Worm (Caenorhabditis elegans) whole organism, young adult: Measurements from ENCODE around the gene srd-33.

Experiments
- B0261.1 ChIP-seq: sonication (generic microtip); optimal IDR thresholded peaks from 2 replicates; lab custom pipeline; 2016; ENCODE audit warnings: mild to moderate bottlenecking, missing genetic modification characterization, moderate library complexity, missing compliant biosample characterization
- D2030.7 ChIP-seq: fragments of 200-800 bp; sonication (Bioruptor generic); IDR thresholded peaks from 2 replicates; pipeline ENCODE4 v1.3.6; 2022; ENCODE audit warnings: missing genetic modification reagents, missing genetic modification characterization, missing compliant biosample characterization
- F33H1.4 ChIP-seq: fragments of 200-800 bp; sonication (Bioruptor generic); IDR thresholded peaks from 2 replicates; pipeline ENCODE4 v1.3.6; 2022; ENCODE audit warnings: missing genetic modification reagents, missing genetic modification characterization, missing compliant biosample characterization
- F52B5.7 ChIP-seq: sonication (generic microtip); optimal IDR thresholded peaks from 2 replicates; lab custom pipeline; 2016; ENCODE audit warnings: mild to moderate bottlenecking, missing genetic modification characterization, missing compliant biosample characterization
- F55B11.4 ChIP-seq: sonication (generic microtip); optimal IDR thresholded peaks from 2 replicates; lab custom pipeline; 2016; ENCODE audit warnings: missing compliant biosample characterization, missing genetic modification characterization, borderline replicate concordance; ENCODE audit not compliant: insufficient read depth
- Y67H2A.10 ChIP-seq: fragments of 200-800 bp; sonication (Bioruptor generic); conservative IDR thresholded peaks from 2 replicates; pipeline ENCODE4 v1.3.6; 2022; ENCODE audit warnings: missing genetic modification reagents, missing genetic modification characterization, missing compliant biosample characterization
- aptf-3 ChIP-seq: fragments of 200-800 bp; sonication (Bioruptor generic); IDR thresholded peaks from 2 replicates; pipeline ENCODE4 v1.3.6; 2022; ENCODE audit warnings: missing genetic modification characterization, missing compliant biosample characterization
- atf-7 ChIP-seq: sonication (generic microtip); optimal IDR thresholded peaks from 2 replicates; lab custom pipeline; 2017; ENCODE audit warnings: mild to moderate bottlenecking, missing genetic modification characterization, missing compliant biosample characterization
- attf-6 ChIP-seq: fragments of 200-800 bp; sonication (Bioruptor generic); IDR thresholded peaks from 2 replicates; pipeline ENCODE4 v1.3.6; 2022; ENCODE audit warnings: missing genetic modification reagents, missing genetic modification characterization, missing compliant biosample characterization
- bed-1 ChIP-seq: fragments of 200-800 bp; sonication (Bioruptor generic); IDR thresholded peaks from 2 replicates; pipeline ENCODE4 v1.3.6; 2022; ENCODE audit warnings: missing genetic modification reagents, missing genetic modification characterization, missing compliant biosample characterization
- ccch-3 ChIP-seq: fragments of 200-800 bp; sonication (Bioruptor generic); optimal IDR thresholded peaks from 2 replicates; lab custom pipeline; 2018; ENCODE audit warnings: mild to moderate bottlenecking, missing genetic modification characterization, missing compliant biosample characterization
- ceh-40 ChIP-seq: fragments of 200-800 bp; sonication (Bioruptor generic); IDR thresholded peaks from 2 replicates; pipeline ENCODE4 v1.3.6; 2022; ENCODE audit warnings: missing genetic modification characterization, missing compliant biosample characterization
- ceh-58 ChIP-seq: fragments of 200-800 bp; sonication (Bioruptor generic); IDR thresholded peaks from 2 replicates; pipeline ENCODE4 v1.3.6; 2022; ENCODE audit warnings: missing genetic modification characterization, missing compliant biosample characterization
- ceh-91 ChIP-seq: fragments of 200-800 bp; sonication (Bioruptor generic); IDR thresholded peaks from 2 replicates; pipeline ENCODE4 v1.3.6; 2022; ENCODE audit warnings: missing genetic modification reagents, missing genetic modification characterization, missing compliant biosample characterization
- dpl-1 ChIP-seq: fragments of 150-350 bp; optimal IDR thresholded peaks from 2 replicates; lab custom pipeline; 2014; ENCODE audit warnings: missing biosample characterization, missing genetic modification reagents, missing genetic modification characterization
- egl-44 ChIP-seq: fragments of 200-800 bp; sonication (Bioruptor generic); IDR thresholded peaks from 2 replicates; pipeline ENCODE4 v1.3.6; 2022; ENCODE audit warnings: missing genetic modification reagents, missing genetic modification characterization, missing compliant biosample characterization
- ets-4 ChIP-seq: fragments of 200-800 bp; sonication (Bioruptor generic); optimal IDR thresholded peaks from 2 replicates; lab custom pipeline; 2018; ENCODE audit warnings: mild to moderate bottlenecking, missing genetic modification characterization, missing compliant biosample characterization
- him-1 ChIP-seq: sonication (generic microtip); optimal IDR thresholded peaks from 2 replicates; lab custom pipeline; 2016; ENCODE audit warnings: missing genotype, missing genetic modification reagents, missing genetic modification characterization, missing compliant biosample characterization
- hmg-1.2 ChIP-seq: fragments of 200-800 bp; sonication (Bioruptor generic); IDR thresholded peaks from 2 replicates; pipeline ENCODE4 v1.3.6; 2022; ENCODE audit warnings: missing genetic modification reagents, missing genetic modification characterization, missing compliant biosample characterization
- hmg-20 ChIP-seq: fragments of 200-800 bp; sonication (Bioruptor generic); IDR thresholded peaks from 2 replicates; pipeline ENCODE4 v1.3.6; 2022; ENCODE audit warnings: missing genetic modification reagents, missing genetic modification characterization, missing compliant biosample characterization
- hsf-1 ChIP-seq: fragments of 200-800 bp; sonication (Bioruptor generic); IDR thresholded peaks from 2 replicates; pipeline ENCODE4 v1.3.6; 2022; ENCODE audit warnings: missing genetic modification reagents, missing genetic modification characterization, missing compliant biosample characterization
- lag-1 ChIP-seq: fragments of 200-800 bp; sonication (Bioruptor generic); IDR thresholded peaks from 2 replicates; pipeline ENCODE4 v1.3.6; 2022; ENCODE audit warnings: missing genetic modification reagents, missing genetic modification characterization, missing compliant biosample characterization
- let-526 ChIP-seq: fragments of 200-800 bp; sonication (Bioruptor generic); IDR thresholded peaks from 2 replicates; pipeline ENCODE4 v1.3.6; 2022; ENCODE audit warnings: missing genetic modification reagents, missing genetic modification characterization, missing compliant biosample characterization
- lin-35 ChIP-seq, 3 experiments: fragments of 150-350 bp in 2 of 3; sonication (generic microtip) in 1 of 3; optimal IDR thresholded peaks; 2 replicates each; lab custom pipeline; 2014 to 2018; ENCODE audit warnings: missing biosample characterization in 3 of 3, missing genetic modification characterization in 3 of 3, missing genetic modification reagents in 3 of 3
- lir-1 ChIP-seq: fragments of 200-800 bp; sonication (Bioruptor generic); conservative IDR thresholded peaks from 2 replicates; pipeline ENCODE4 v1.3.6; 2022; ENCODE audit warnings: missing genetic modification reagents, missing genetic modification characterization, missing compliant biosample characterization
- lsl-1 ChIP-seq: fragments of 200-800 bp; sonication (Bioruptor generic); optimal IDR thresholded peaks from 2 replicates; lab custom pipeline; 2018; ENCODE audit warnings: mild to moderate bottlenecking, missing genetic modification characterization, moderate library complexity, missing compliant biosample characterization
- lsy-27 ChIP-seq: sonication (generic microtip); optimal IDR thresholded peaks from 2 replicates; lab custom pipeline; 2017; ENCODE audit warnings: missing genetic modification characterization, mild to moderate bottlenecking, missing compliant biosample characterization, antibody characterized with exemption, missing genotype, borderline replicate concordance; ENCODE audit not compliant: insufficient read depth
- madf-10 ChIP-seq: sonication (generic microtip); optimal IDR thresholded peaks from 2 replicates; lab custom pipeline; 2016; ENCODE audit warnings: mild to moderate bottlenecking, missing genetic modification characterization, missing compliant biosample characterization
- mcd-1 ChIP-seq: fragments of 200-800 bp; sonication (Bioruptor generic); IDR thresholded peaks from 2 replicates; pipeline ENCODE4 v1.3.6; 2022; ENCODE audit warnings: missing genetic modification reagents, missing genetic modification characterization, missing compliant biosample characterization
- mel-28 ChIP-seq: sonication (generic microtip); optimal IDR thresholded peaks from 2 replicates; lab custom pipeline; 2016; ENCODE audit warnings: borderline replicate concordance, mild to moderate bottlenecking, missing genetic modification characterization, missing compliant biosample characterization
- mes-4 ChIP-seq: sonication (generic microtip); optimal IDR thresholded peaks from 2 replicates; lab custom pipeline; 2016; ENCODE audit warnings: missing genotype, missing genetic modification characterization, missing compliant biosample characterization
- mxl-1 ChIP-seq: sonication (generic microtip); optimal IDR thresholded peaks from 2 replicates; lab custom pipeline; 2016; ENCODE audit warnings: missing genetic modification characterization, missing compliant biosample characterization
- nfya-2 ChIP-seq: fragments of 200-800 bp; sonication (Bioruptor generic); IDR thresholded peaks from 2 replicates; pipeline ENCODE4 v1.3.6; 2022; ENCODE audit warnings: missing genetic modification reagents, missing genetic modification characterization, missing compliant biosample characterization
- nfyb-1 ChIP-seq: fragments of 200-800 bp; sonication (Bioruptor generic); IDR thresholded peaks from 2 replicates; pipeline ENCODE4 v1.3.6; 2022; ENCODE audit warnings: missing genetic modification reagents, missing genetic modification characterization, missing compliant biosample characterization
- nhr-179 ChIP-seq: sonication (generic microtip); optimal IDR thresholded peaks from 2 replicates; lab custom pipeline; 2016; ENCODE audit warnings: mild to moderate bottlenecking, missing genetic modification characterization, missing compliant biosample characterization
- nhr-27 ChIP-seq: fragments of 200-800 bp; sonication (Bioruptor generic); optimal IDR thresholded peaks from 2 replicates; lab custom pipeline; 2018; ENCODE audit warnings: mild to moderate bottlenecking, missing genetic modification characterization, moderate library complexity, missing compliant biosample characterization
- nhr-80 ChIP-seq: sonication (generic microtip); optimal IDR thresholded peaks from 2 replicates; lab custom pipeline; 2016; ENCODE audit warnings: missing genetic modification characterization, missing compliant biosample characterization
- nhr-90 ChIP-seq: sonication (generic microtip); optimal IDR thresholded peaks from 2 replicates; lab custom pipeline; 2016; ENCODE audit warnings: missing genotype, mild to moderate bottlenecking, missing genetic modification characterization, missing compliant biosample characterization
- pbrm-1 ChIP-seq: fragments of 200-800 bp; sonication (Bioruptor generic); IDR thresholded peaks from 2 replicates; pipeline ENCODE4 v1.3.6; 2022; ENCODE audit warnings: missing genetic modification reagents, missing genetic modification characterization, missing compliant biosample characterization
- rcor-1 ChIP-seq: fragments of 200-800 bp; sonication (Bioruptor generic); IDR thresholded peaks from 2 replicates; pipeline ENCODE4 v1.3.6; 2022; ENCODE audit warnings: missing genetic modification reagents, missing genetic modification characterization, missing compliant biosample characterization
- repo-1 ChIP-seq: sonication (generic microtip); optimal IDR thresholded peaks from 2 replicates; lab custom pipeline; 2017; ENCODE audit warnings: mild to moderate bottlenecking, missing genetic modification characterization, missing compliant biosample characterization
- rpc-1 ChIP-seq, 2 experiments: fragments of 150-350 bp in 1 of 2; sonication (generic microtip) in 1 of 2; optimal IDR thresholded peaks; 2 replicates each; lab custom pipeline; 2014 to 2018; ENCODE audit warnings: missing biosample characterization in 1 of 2, missing genetic modification characterization in 1 of 2, missing genetic modification reagents in 1 of 2, missing genotype in 1 of 2
- sea-2 ChIP-seq: fragments of 200-800 bp; sonication (Bioruptor generic); IDR thresholded peaks from 2 replicates; pipeline ENCODE4 v1.3.6; 2022; ENCODE audit warnings: missing genetic modification characterization, missing compliant biosample characterization
- snpc-4 ChIP-seq, 5 experiments: fragments of 150-350 bp in 1 of 5; sonication (generic microtip) in 4 of 5; optimal IDR thresholded peaks; 2 replicates each; lab custom pipeline; 2014 to 2018; ENCODE audit warnings: missing genetic modification characterization in 5 of 5, missing biosample characterization in 3 of 5, antibody characterized with exemption in 2 of 5, mild to moderate bottlenecking in 2 of 5, missing compliant biosample characterization in 2 of 5, missing genotype in 2 of 5, moderate library complexity in 2 of 5, missing genetic modification reagents in 1 of 5
- ztf-26 ChIP-seq: sonication (generic microtip); optimal IDR thresholded peaks from 2 replicates; lab custom pipeline; 2017; ENCODE audit warnings: missing genetic modification characterization, missing compliant biosample characterization
- ztf-28 ChIP-seq: fragments of 200-800 bp; sonication (Bioruptor generic); IDR thresholded peaks from 2 replicates; pipeline ENCODE4 v1.3.6; 2022; ENCODE audit warnings: missing genetic modification reagents, missing genetic modification characterization, missing compliant biosample characterization
- ztf-3 ChIP-seq: fragments of 200-800 bp; sonication (Bioruptor generic); optimal IDR thresholded peaks from 2 replicates; lab custom pipeline; 2018; ENCODE audit warnings: mild to moderate bottlenecking, missing genetic modification characterization, missing compliant biosample characterization
- ztf-6 ChIP-seq: fragments of 200-800 bp; sonication (Bioruptor generic); IDR thresholded peaks from 2 replicates; pipeline ENCODE4 v1.3.6; 2022; ENCODE audit warnings: missing genetic modification reagents, missing genetic modification characterization, missing compliant biosample characterization

The srd-33 gene

ce11 chrV:4847424-4847823, 24.7 kb upstream of the srd-33 start, which contains the start of gene abhd-5.1 (continued):
- TF ChIP-seq pbrm-1 (GFP tag; lab: Robert Waterston, UW) = 0 out of 2 replicates have a peak, but pooled peaks have one; percentile 37
- no peak for TF ChIP-seq ccch-3
- no peak for TF ChIP-seq ets-4
- TF ChIP-seq nhr-80 = peak; percentile 11
- no peak for TF ChIP-seq atf-7 (tag; lab: Kevin White, UChicago)
- TF ChIP-seq ceh-58 (GFP tag; lab: Robert Waterston, UW) = no peak
- TF ChIP-seq ztf-26 (tag; lab: Kevin White, UChicago) = no peak
- TF ChIP-seq snpc-4 (GFP tag; optimal IDR thresholded peaks at IDR 0.05; lab: Kevin White, UChicago) = no peak
- no peak for TF ChIP-seq snpc-4 (tag; optimal IDR thresholded peaks at IDR 0.05; lab: Kevin White, UChicago)
- no peak for TF ChIP-seq lsl-1 (GFP tag; lab: Kevin White, UChicago)
- no peak for TF ChIP-seq let-526 (GFP tag; lab: Robert Waterston, UW)
- TF ChIP-seq egl-44 (GFP tag; lab: Robert Waterston, UW) = no peak
- peak in 1 of 3 experiments; percentile 8 for TF ChIP-seq lin-35 (GFP tag; optimal IDR thresholded peaks at IDR 0.05; lab: Kevin White, UChicago)
- TF ChIP-seq rcor-1 = no peak
- TF ChIP-seq rpc-1 (optimal IDR thresholded peaks at IDR 0.05; lab: Kevin White, UChicago) = no peak
- no peak for TF ChIP-seq rpc-1 (tag; optimal IDR thresholded peaks at IDR 0.05; lab: Kevin White, UChicago)
- no peak for TF ChIP-seq lag-1 (GFP tag; lab: Robert Waterston, UW)
- no peak for TF ChIP-seq mel-28 (tag; lab: Kevin White, UChicago)
- no peak for TF ChIP-seq nhr-27 (tag; lab: Kevin White, UChicago)
- no peak for TF ChIP-seq mcd-1
- TF ChIP-seq lsy-27 = no peak
- no peak for TF ChIP-seq ceh-40 (GFP tag; lab: Robert Waterston, UW)
- TF ChIP-seq him-1 (tag; lab: Kevin White, UChicago) = no peak
- no peak for TF ChIP-seq bed-1
- peak; percentile 29 for TF ChIP-seq nfyb-1 (GFP tag; lab: Robert Waterston, UW)
- no peak for TF ChIP-seq sea-2
- TF ChIP-seq B0261.1 (tag; lab: Kevin White, UChicago) = no peak
- peak; percentile 84 for TF ChIP-seq hmg-1.2
- no peak for TF ChIP-seq F52B5.7 (tag; lab: Kevin White, UChicago)
- TF ChIP-seq F55B11.4 (tag; lab: Kevin White, UChicago) = no peak
- no peak for TF ChIP-seq aptf-3
- no peak for TF ChIP-seq D2030.7 (GFP tag; lab: Robert Waterston, UW)
- no peak for TF ChIP-seq nfya-2 (GFP tag; lab: Robert Waterston, UW)
- TF ChIP-seq hsf-1 (GFP tag; lab: Robert Waterston, UW) = no peak
- no peak for TF ChIP-seq nhr-179
- no peak for TF ChIP-seq madf-10 (tag; lab: Kevin White, UChicago)
- no peak for TF ChIP-seq mxl-1 (tag; lab: Kevin White, UChicago)

ce11 chrV:4850446-4850845, 21.6 kb upstream of the srd-33 start:
- TF ChIP-seq pbrm-1 (GFP tag; lab: Robert Waterston, UW) (no peak), dpl-1 (no peak), ceh-91 (GFP tag; lab: Robert Waterston, UW) (no peak), attf-6 (GFP tag; lab: Robert Waterston, UW) (no peak), ztf-6 (no peak), mes-4 (tag; lab: Kevin White, UChicago) (no peak), ztf-26 (tag; lab: Kevin White, UChicago) (no peak), ztf-28 (no peak), F33H1.4 (GFP tag; lab: Robert Waterston, UW) (no peak), ztf-3 (no peak), hmg-20 (GFP tag; lab: Robert Waterston, UW) (no peak), ets-4 (no peak), nhr-179 (no peak), Y67H2A.10 (no peak), lir-1 (no peak), repo-1 (tag; lab: Kevin White, UChicago) (no peak), nfyb-1 (GFP tag; lab: Robert Waterston, UW) (no peak), rpc-1 (optimal IDR thresholded peaks at IDR 0.05; lab: Kevin White, UChicago) (no peak), rpc-1 (tag; optimal IDR thresholded peaks at IDR 0.05; lab: Kevin White, UChicago) (no peak), nhr-90 (tag; lab: Kevin White, UChicago) (no peak)
- TF ChIP-seq, all 124 proteins: peak for 0
